Fruit fly (Drosophila melanogaster): Measurements from ENCODE around the gene Ctps.
A peak's percentile ranks its signal among the peaks of the same experiment; 100 is the strongest.

Gene Ctps

dm6 chr3L:15141118-15142003, 43.6 kb downstream of the Ctps start (continued):
- TF ChIP-seq sens (GFP tag) (peak; percentile 76), CG32532 (GFP tag; IDR thresholded peaks at IDR 0.05) (peak; percentile 55; the same call in 1 of the 2 replicates), CG1603 (tag; optimal IDR thresholded peaks at IDR 0.05) (peak; percentile 26), chm (GFP tag; IDR thresholded peaks at IDR 0.05) (peak; percentile 6; the same call in 1 of the 2 replicates), CTCF (GFP tag; optimal IDR thresholded peaks at IDR 0.05) (no peak), CG17361 (GFP tag; IDR thresholded peaks at IDR 0.05) (peak; percentile 50; the same call in 2 of the 3 replicates), oc (tag; optimal IDR thresholded peaks at IDR 0.05) (no peak), CG3407 (GFP tag; optimal IDR thresholded peaks at IDR 0.05) (no peak), tll (GFP tag; optimal IDR thresholded peaks at IDR 0.05) (no peak), Six4 (GFP tag; optimal IDR thresholded peaks at IDR 0.05) (no peak), Spps (tag; optimal IDR thresholded peaks at IDR 0.05) (no peak), CG7839 (tag; optimal IDR thresholded peaks at IDR 0.05) (peak; percentile 14), CG4424 (GFP tag; optimal IDR thresholded peaks at IDR 0.05) (peak; percentile 39), CG11695 (GFP tag; IDR thresholded peaks at IDR 0.05) (no peak), jumu (GFP tag; optimal IDR thresholded peaks at IDR 0.05) (no peak), phol (tag; optimal IDR thresholded peaks at IDR 0.05) (peak; percentile 16), CG8281 (tag; optimal IDR thresholded peaks at IDR 0.05) (no peak), CG1792 (GFP tag; optimal IDR thresholded peaks at IDR 0.05) (no peak), CG12104 (GFP tag; optimal IDR thresholded peaks at IDR 0.05) (no peak), CG8944 (GFP tag; optimal IDR thresholded peaks at IDR 0.05) (no peak), jing (GFP tag; optimal IDR thresholded peaks at IDR 0.05) (no peak), Oaz (GFP tag; IDR thresholded peaks at IDR 0.05) (no peak), CG1602 (GFP tag; optimal IDR thresholded peaks at IDR 0.05) (no peak), HHEX (GFP tag; optimal IDR thresholded peaks at IDR 0.05) (no peak), CG4282 (GFP tag; optimal IDR thresholded peaks at IDR 0.05) (no peak), bbx (GFP tag; IDR thresholded peaks at IDR 0.05; ENCODE audit: partially characterized antibody) (no peak), zfh1 (GFP tag; IDR thresholded peaks at IDR 0.05) (peak; percentile 65; the same call in 2 of the 3 replicates), MBD-R2 (GFP tag; IDR thresholded peaks at IDR 0.05) (no peak), dmrt99B (tag; optimal IDR thresholded peaks at IDR 0.05) (no peak), CG1024 (GFP tag; IDR thresholded peaks at IDR 0.05) (no peak), Dad (GFP tag; optimal IDR thresholded peaks at IDR 0.05) (no peak), CG8359 (GFP tag; optimal IDR thresholded peaks at IDR 0.05; ENCODE audit: borderline replicate concordance) (no peak), CG14860 (GFP tag; IDR thresholded peaks at IDR 0.05; ENCODE audit: partially characterized antibody) (no peak), Gsc (GFP tag; IDR thresholded peaks at IDR 0.05) (no peak), ab (GFP tag; optimal IDR thresholded peaks at IDR 0.05) (no peak), Tbp (GFP tag; optimal IDR thresholded peaks at IDR 0.05) (no peak), CG10267 (tag; optimal IDR thresholded peaks at IDR 0.05) (peak; percentile 8), ci (GFP tag; IDR thresholded peaks at IDR 0.05) (peak; percentile 22; the same call in 2 of the 3 replicates), CG17186 (GFP tag; optimal IDR thresholded peaks at IDR 0.05) (no peak), Hr39 (optimal IDR thresholded peaks at IDR 0.05) (no peak), hth (optimal IDR thresholded peaks at IDR 0.05) (no peak), Neu2 (GFP tag; optimal IDR thresholded peaks at IDR 0.05; ENCODE audit: borderline replicate concordance) (no peak), CG11093 (GFP tag; IDR thresholded peaks at IDR 0.05) (no peak), bcd (GFP tag; optimal IDR thresholded peaks at IDR 0.05) (no peak), fd3F (GFP tag; optimal IDR thresholded peaks at IDR 0.05) (no peak), Dref (GFP tag; IDR thresholded peaks at IDR 0.05) (no peak), az2 (GFP tag; optimal IDR thresholded peaks at IDR 0.05) (no peak), exex (tag; optimal IDR thresholded peaks at IDR 0.05) (no peak), CG9797 (GFP tag; optimal IDR thresholded peaks at IDR 0.05) (no peak), CG7271 (tag; optimal IDR thresholded peaks at IDR 0.05) (no peak), HLH3B (GFP tag; IDR thresholded peaks at IDR 0.05) (no peak)

Measured in whole organism, embryonic.